Fruit fly (Drosophila melanogaster): Measurements from ENCODE around the gene CG13813.

CG13813 gene

dm6 chr3L:20276615-20277014 is 45.1 kb downstream of the CG13813 start (continued):
- TF ChIP-seq Sox100B (GFP tag; optimal IDR thresholded peaks at IDR 0.05): peak; percentile 36
- TF ChIP-seq CG2120 (GFP tag; optimal IDR thresholded peaks at IDR 0.05): peak; percentile 60
- TF ChIP-seq CG10366 (GFP tag; IDR thresholded peaks at IDR 0.05): no peak
- peak; percentile 53 for TF ChIP-seq Hand (GFP tag; optimal IDR thresholded peaks at IDR 0.05)
- TF ChIP-seq CG10267 (tag; optimal IDR thresholded peaks at IDR 0.05): peak; percentile 19
- peak; percentile 36 for TF ChIP-seq CG12071 (GFP tag; optimal IDR thresholded peaks at IDR 0.05)
- TF ChIP-seq HLH4C (GFP tag; IDR thresholded peaks at IDR 0.05; ENCODE audit: partially characterized antibody): no peak
- no peak for TF ChIP-seq CG34376 (GFP tag; optimal IDR thresholded peaks at IDR 0.05)
- TF ChIP-seq Pdp1 (GFP tag; optimal IDR thresholded peaks at IDR 0.05): peak in 1 of 2 experiments; percentile 49
- 0 out of 2 replicates have a peak, but pooled peaks have one; percentile 39 for TF ChIP-seq CG6689 (GFP tag; IDR thresholded peaks at IDR 0.05)
- TF ChIP-seq crc (GFP tag; optimal IDR thresholded peaks at IDR 0.05): peak; percentile 28
- TF ChIP-seq Rfx (GFP tag; IDR thresholded peaks at IDR 0.05): peak; percentile 52
- TF ChIP-seq CG7372 (GFP tag; IDR thresholded peaks at IDR 0.05): no peak
- peak; percentile 5 for TF ChIP-seq CG17802 (tag; optimal IDR thresholded peaks at IDR 0.05)
- TF ChIP-seq H2.0 (GFP tag; IDR thresholded peaks at IDR 0.05): no peak
- TF ChIP-seq Oli (tag; optimal IDR thresholded peaks at IDR 0.05): peak; percentile 47
- peak; percentile 34 for TF ChIP-seq NfI (GFP tag; optimal IDR thresholded peaks at IDR 0.05)
- TF ChIP-seq btn (GFP tag; optimal IDR thresholded peaks at IDR 0.05): peak; percentile 18
- TF ChIP-seq CG4424 (GFP tag; optimal IDR thresholded peaks at IDR 0.05): peak; percentile 43
- TF ChIP-seq twi (tag; optimal IDR thresholded peaks at IDR 0.05): no peak
- TF ChIP-seq sqz (GFP tag; optimal IDR thresholded peaks at IDR 0.05): no peak
- peak; percentile 60 for TF ChIP-seq dysf (GFP tag; IDR thresholded peaks at IDR 0.05)
- peak; percentile 12 for TF ChIP-seq Jarid2 (GFP tag; optimal IDR thresholded peaks at IDR 0.05)
- TF ChIP-seq CG7556 (GFP tag; optimal IDR thresholded peaks at IDR 0.05): peak; percentile 69
- peak; percentile 45 for TF ChIP-seq Fer3 (tag; optimal IDR thresholded peaks at IDR 0.05)
- TF ChIP-seq CG9609 (GFP tag; optimal IDR thresholded peaks at IDR 0.05): peak; percentile 48
- TF ChIP-seq Eip74EF (GFP tag; optimal IDR thresholded peaks at IDR 0.05): no peak
- no peak for TF ChIP-seq Mrtf (GFP tag; IDR thresholded peaks at IDR 0.05)
- TF ChIP-seq CG2712 (tag; optimal IDR thresholded peaks at IDR 0.05): peak; percentile 62
- TF ChIP-seq CG6854 (GFP tag; optimal IDR thresholded peaks at IDR 0.05): peak; percentile 15
- no peak for TF ChIP-seq E2f2 (GFP tag; IDR thresholded peaks at IDR 0.05)
- peak; percentile 9 for TF ChIP-seq CG14710 (tag; optimal IDR thresholded peaks at IDR 0.05)
- peak; percentile 39 for TF ChIP-seq CoRest (tag; optimal IDR thresholded peaks at IDR 0.05)
- peak; percentile 30 for TF ChIP-seq tio (GFP tag; optimal IDR thresholded peaks at IDR 0.05)
- peak; percentile 54 for TF ChIP-seq sob (GFP tag; IDR thresholded peaks at IDR 0.05)
- TF ChIP-seq CG13775 (GFP tag; optimal IDR thresholded peaks at IDR 0.05): peak; percentile 13
- no peak for TF ChIP-seq hkb (optimal IDR thresholded peaks at IDR 0.05)
- peak; percentile 69; the same call in 1 of the 2 replicates for TF ChIP-seq hkb (GFP tag; IDR thresholded peaks at IDR 0.05)
- TF ChIP-seq shn (GFP tag; optimal IDR thresholded peaks at IDR 0.05): peak; percentile 1
- TF ChIP-seq CG3281 (GFP tag; optimal IDR thresholded peaks at IDR 0.05): peak; percentile 41
- peak; percentile 25 for TF ChIP-seq CG13894 (tag; optimal IDR thresholded peaks at IDR 0.05)
- TF ChIP-seq CG1603 (tag; optimal IDR thresholded peaks at IDR 0.05): peak; percentile 45
- TF ChIP-seq abd-A (tag; optimal IDR thresholded peaks at IDR 0.05): peak; percentile 23
- TF ChIP-seq CG1024 (GFP tag; IDR thresholded peaks at IDR 0.05): peak; percentile 18; the same call in 1 of the 2 replicates
- TF ChIP-seq nerfin-1 (tag; optimal IDR thresholded peaks at IDR 0.05): peak; percentile 7
- TF ChIP-seq CG8388 (GFP tag; optimal IDR thresholded peaks at IDR 0.05): peak; percentile 39
- TF ChIP-seq jumu (GFP tag; optimal IDR thresholded peaks at IDR 0.05): peak; percentile 58
- TF ChIP-seq CG10543 (GFP tag; optimal IDR thresholded peaks at IDR 0.05): peak; percentile 23
- peak; percentile 17 to 20 for TF ChIP-seq chif (GFP tag; optimal IDR thresholded peaks at IDR 0.05)
- no peak for TF ChIP-seq hb (GFP tag; IDR thresholded peaks at IDR 0.05; ENCODE audit: partially characterized antibody)
